Fruit fly (Drosophila melanogaster): ENCODE data around the gene yata.

Gene yata

dm6 chr3R:29748591-29749303 lies at the start of gene yata, which contains the start of gene ATPsyngamma (continued):
- no peak for TF ChIP-seq sd (tag; optimal IDR thresholded peaks at IDR 0.05)
- TF ChIP-seq CG9932 (GFP tag; IDR thresholded peaks at IDR 0.05): peak; percentile 53; the same call in 1 of the 2 replicates
- TF ChIP-seq Dek (tag; optimal IDR thresholded peaks at IDR 0.05): peak; percentile 41
- peak; percentile 81 for TF ChIP-seq bbx (GFP tag; IDR thresholded peaks at IDR 0.05; ENCODE audit: partially characterized antibody)
- no peak for TF ChIP-seq CG1603 (tag; optimal IDR thresholded peaks at IDR 0.05)
- TF ChIP-seq CG14860 (GFP tag; IDR thresholded peaks at IDR 0.05; ENCODE audit: partially characterized antibody): peak; percentile 22; the same call in 1 of the 3 replicates
- TF ChIP-seq NfI (GFP tag; optimal IDR thresholded peaks at IDR 0.05): peak; percentile 22
- peak; percentile 53 for TF ChIP-seq CG2712 (tag; optimal IDR thresholded peaks at IDR 0.05)
- no peak; the same call in 1 of the 4 replicates for TF ChIP-seq Dll (GFP tag; IDR thresholded peaks at IDR 0.05; ENCODE audit: partially characterized antibody)
- TF ChIP-seq Sry-β (GFP tag; optimal IDR thresholded peaks at IDR 0.05): peak; percentile 41
- peak; percentile 14 for TF ChIP-seq Xbp1 (GFP tag; optimal IDR thresholded peaks at IDR 0.05)
- TF ChIP-seq BEAF-32 (GFP tag; optimal IDR thresholded peaks at IDR 0.05): peak; percentile 78
- 0 out of 3 replicates have a peak, but pooled peaks have one; percentile 36 for TF ChIP-seq ci (GFP tag; IDR thresholded peaks at IDR 0.05)
- TF ChIP-seq CG18764 (GFP tag; optimal IDR thresholded peaks at IDR 0.05): peak; percentile 2
- no peak for TF ChIP-seq Doc2 (GFP tag; IDR thresholded peaks at IDR 0.05)
- peak; percentile 20 for TF ChIP-seq CG17912 (GFP tag; optimal IDR thresholded peaks at IDR 0.05)
- TF ChIP-seq CG7987 (GFP tag; optimal IDR thresholded peaks at IDR 0.05): peak; percentile 35
- TF ChIP-seq CG9817 (tag; optimal IDR thresholded peaks at IDR 0.05): peak; percentile 37
- peak; percentile 45 for TF ChIP-seq CG10267 (tag; optimal IDR thresholded peaks at IDR 0.05)
- no peak for TF ChIP-seq CG7786 (GFP tag; optimal IDR thresholded peaks at IDR 0.05)
- TF ChIP-seq CG17359 (tag; optimal IDR thresholded peaks at IDR 0.05): peak; percentile 38
- peak; percentile 35 for TF ChIP-seq unpg (GFP tag; optimal IDR thresholded peaks at IDR 0.05)
- peak; percentile 74 for TF ChIP-seq sens (GFP tag)
- no peak for TF ChIP-seq Sox100B (GFP tag; optimal IDR thresholded peaks at IDR 0.05)
- TF ChIP-seq CG9727 (GFP tag; optimal IDR thresholded peaks at IDR 0.05): peak; percentile 28
- no peak for TF ChIP-seq danr (GFP tag; IDR thresholded peaks at IDR 0.05)
- peak; percentile 57 for TF ChIP-seq CG15601 (tag; optimal IDR thresholded peaks at IDR 0.05)
- TF ChIP-seq CG14965 (GFP tag; optimal IDR thresholded peaks at IDR 0.05; ENCODE audit: borderline replicate concordance): no peak
- no peak for TF ChIP-seq fd102C (GFP tag; optimal IDR thresholded peaks at IDR 0.05)
- TF ChIP-seq yki (optimal IDR thresholded peaks at IDR 0.05): no peak
- peak; percentile 39; the same call in 1 of the 2 replicates for TF ChIP-seq lmd (GFP tag; IDR thresholded peaks at IDR 0.05)
- peak; percentile 4 for TF ChIP-seq CG31388 (GFP tag; optimal IDR thresholded peaks at IDR 0.05)
- peak; percentile 43 for TF ChIP-seq CG4328 (GFP tag; optimal IDR thresholded peaks at IDR 0.05)
- peak; percentile 13 for TF ChIP-seq dmrt11E (tag; optimal IDR thresholded peaks at IDR 0.05)
- peak; percentile 46; the same call in 1 of the 2 replicates for TF ChIP-seq tna (GFP tag; IDR thresholded peaks at IDR 0.05; ENCODE audit: partially characterized antibody)
- TF ChIP-seq vvl (GFP tag; IDR thresholded peaks at IDR 0.05): peak; percentile 75; the same call in 1 of the 2 replicates
- no peak for TF ChIP-seq Awh (GFP tag; IDR thresholded peaks at IDR 0.05)
- TF ChIP-seq lilli (GFP tag; optimal IDR thresholded peaks at IDR 0.05): peak; percentile 29
- peak; percentile 43 for TF ChIP-seq CG34224 (GFP tag; IDR thresholded peaks at IDR 0.05; ENCODE audit: partially characterized antibody)
- TF ChIP-seq jing (GFP tag; optimal IDR thresholded peaks at IDR 0.05): no peak
- TF ChIP-seq CG14050 (GFP tag; IDR thresholded peaks at IDR 0.05): no peak
- peak; percentile 54; the same call in 1 of the 2 replicates for TF ChIP-seq CG32532 (GFP tag; IDR thresholded peaks at IDR 0.05)
- peak; percentile 31 for TF ChIP-seq tin (GFP tag; optimal IDR thresholded peaks at IDR 0.05)
- TF ChIP-seq CG8478 (optimal IDR thresholded peaks at IDR 0.05): no peak
- peak; percentile 20 for TF ChIP-seq caup (GFP tag; optimal IDR thresholded peaks at IDR 0.05; ENCODE audit: severe bottlenecking)
- TF ChIP-seq zfh1 (GFP tag; IDR thresholded peaks at IDR 0.05): no peak
- TF ChIP-seq CG9876 (GFP tag; optimal IDR thresholded peaks at IDR 0.05): no peak
- no peak for TF ChIP-seq CG8290 (GFP tag; optimal IDR thresholded peaks at IDR 0.05)
- TF ChIP-seq CG8290 (tag; optimal IDR thresholded peaks at IDR 0.05): no peak

Data from whole organism, embryonic.